Fruit fly (Drosophila melanogaster): ENCODE measurements around the gene CG1792.

Gene CG1792

dm6 chr3R:31616001-31616400 lies at the start of gene CG1792, which contains the start of gene Mnat9 (continued):
- TF ChIP-seq Gsc (GFP tag; IDR thresholded peaks at IDR 0.05) (peak; percentile 96), salm (tag; optimal IDR thresholded peaks at IDR 0.05) (peak; percentile 94), Bteb2 (GFP tag; optimal IDR thresholded peaks at IDR 0.05) (peak; percentile 99), CG1233 (GFP tag; optimal IDR thresholded peaks at IDR 0.05) (peak; percentile 99), tgo (GFP tag; IDR thresholded peaks at IDR 0.05) (peak; percentile 99), z (GFP tag; IDR thresholded peaks at IDR 0.05) (peak; percentile 80), wdn (GFP tag; IDR thresholded peaks at IDR 0.05) (peak; percentile 98), schlank (tag; optimal IDR thresholded peaks at IDR 0.05) (peak; percentile 97), H15 (GFP tag; IDR thresholded peaks at IDR 0.05) (peak; percentile 99), CG4707 (GFP tag; optimal IDR thresholded peaks at IDR 0.05) (peak; percentile 94), ap (GFP tag; IDR thresholded peaks at IDR 0.05) (peak; percentile 99), CG14014 (GFP tag; IDR thresholded peaks at IDR 0.05) (peak; percentile 99), kni (GFP tag; optimal IDR thresholded peaks at IDR 0.05) (peak; percentile 73), CG2202 (tag; optimal IDR thresholded peaks at IDR 0.05) (peak; percentile 95), CG14050 (GFP tag; IDR thresholded peaks at IDR 0.05) (peak; percentile 99), maf-S (GFP tag; optimal IDR thresholded peaks at IDR 0.05) (peak; percentile 98), HHEX (GFP tag; optimal IDR thresholded peaks at IDR 0.05) (peak; percentile 97), CG11093 (GFP tag; IDR thresholded peaks at IDR 0.05) (peak; percentile 98), Lim3 (GFP tag; IDR thresholded peaks at IDR 0.05) (peak; percentile 97), unpg (GFP tag; optimal IDR thresholded peaks at IDR 0.05) (peak; percentile 98), seq (GFP tag; IDR thresholded peaks at IDR 0.05) (peak; percentile 98), Doc2 (GFP tag; IDR thresholded peaks at IDR 0.05) (peak; percentile 97), CG17829 (tag; optimal IDR thresholded peaks at IDR 0.05) (peak; percentile 99), CG31388 (GFP tag; optimal IDR thresholded peaks at IDR 0.05) (peak; percentile 97), zen2 (GFP tag; IDR thresholded peaks at IDR 0.05; ENCODE audit: partially characterized antibody) (no peak), CG4820 (GFP tag; optimal IDR thresholded peaks at IDR 0.05) (peak; percentile 98), caup (GFP tag; optimal IDR thresholded peaks at IDR 0.05; ENCODE audit: severe bottlenecking) (peak; percentile 98), CG12071 (GFP tag; optimal IDR thresholded peaks at IDR 0.05) (peak; percentile 98), pnt (GFP tag; optimal IDR thresholded peaks at IDR 0.05) (peak; percentile 99), amos (GFP tag; IDR thresholded peaks at IDR 0.05; ENCODE audit: partially characterized antibody) (no peak; the same call in 1 of the 2 replicates), CG32532 (GFP tag; IDR thresholded peaks at IDR 0.05) (peak; percentile 100), CG9609 (GFP tag; optimal IDR thresholded peaks at IDR 0.05) (peak; percentile 99), sug (tag; optimal IDR thresholded peaks at IDR 0.05) (peak; percentile 94), CG8924 (tag; optimal IDR thresholded peaks at IDR 0.05) (peak; percentile 98), pita (GFP tag; optimal IDR thresholded peaks at IDR 0.05) (no peak), NK7.1 (GFP tag; optimal IDR thresholded peaks at IDR 0.05) (peak; percentile 96), CG16779 (GFP tag; IDR thresholded peaks at IDR 0.05) (peak; percentile 99), Deaf1 (tag; optimal IDR thresholded peaks at IDR 0.05) (peak; percentile 81), usp (GFP tag; optimal IDR thresholded peaks at IDR 0.05) (no peak), Asciz (GFP tag; optimal IDR thresholded peaks at IDR 0.05) (peak; percentile 97), CG2199 (GFP tag; IDR thresholded peaks at IDR 0.05) (peak; percentile 99), Nf-YA (GFP tag; IDR thresholded peaks at IDR 0.05) (peak; percentile 98), GATAe (GFP tag; conservative IDR thresholded peaks at IDR 0.05) (peak; percentile 99), al (GFP tag; IDR thresholded peaks at IDR 0.05) (peak; percentile 99), dm (GFP tag; optimal IDR thresholded peaks at IDR 0.05) (peak; percentile 97), chinmo (GFP tag; IDR thresholded peaks at IDR 0.05; ENCODE audit: partially characterized antibody) (no peak), CG8089 (GFP tag; optimal IDR thresholded peaks at IDR 0.05) (peak; percentile 97), gsb-n (tag; optimal IDR thresholded peaks at IDR 0.05) (peak; percentile 96), CG11398 (GFP tag; optimal IDR thresholded peaks at IDR 0.05) (peak; percentile 98), bowl (GFP tag; IDR thresholded peaks at IDR 0.05) (peak; percentile 98), CG1024 (GFP tag; IDR thresholded peaks at IDR 0.05) (peak; percentile 98), CG18619 (GFP tag; optimal IDR thresholded peaks at IDR 0.05) (peak; percentile 97)

Measured in whole organism, embryonic.